Worm (Caenorhabditis elegans) whole organism, L4/young adult: ENCODE data around the gene clec-147.

Experiments
- W03F9.2 ChIP-seq: fragments of 150-350 bp; optimal IDR thresholded peaks from 2 replicates; lab custom pipeline; 2014; ENCODE audit warnings: missing biosample characterization, missing genetic modification characterization
- dao-5 ChIP-seq: sonication (generic microtip); optimal IDR thresholded peaks from 2 replicates; lab custom pipeline; 2016; ENCODE audit warnings: missing genotype, missing genetic modification characterization, moderate library complexity, missing compliant biosample characterization

- TF ChIP-seq W03F9.2 (tag; lab: Kevin White, UChicago) (no peak), dao-5 (tag; lab: Kevin White, UChicago) (no peak)
Observed at ce11 chrII:14573315-14573714, 35.7 kb upstream of the clec-147 start, which contains the start of gene madf-5.
